Fruit fly (Drosophila melanogaster) whole organism, embryonic: ENCODE results near the gene mRpL20.

Experiments
- ATbp ChIP-seq: fragments of 200-800 bp; sonication (Bioruptor generic); optimal IDR thresholded peaks from 2 replicates; lab custom pipeline; 2017; ENCODE audit warnings: missing biosample characterization, mild to moderate bottlenecking, missing genetic modification characterization, missing genetic modification reagents
- Adf1 ChIP-seq: fragments of 200-800 bp; sonication (Bioruptor generic); IDR thresholded peaks from 2 replicates; pipeline ENCODE4 v1.3.6; 2022; ENCODE audit warnings: missing biosample characterization, missing genetic modification characterization
- Atf6 ChIP-seq: fragments of 200-800 bp; sonication (Bioruptor generic); IDR thresholded peaks from 2 replicates; pipeline ENCODE4 v1.3.6; 2022; ENCODE audit warnings: missing biosample characterization, missing genetic modification characterization
- CG1233 ChIP-seq: fragments of 200-800 bp; sonication (Bioruptor generic); optimal IDR thresholded peaks from 4 replicates; lab custom pipeline; 2018; ENCODE audit warnings: missing biosample characterization, mild to moderate bottlenecking, missing genetic modification characterization
- CG12744 ChIP-seq: fragments of 200-800 bp; sonication (Bioruptor generic); optimal IDR thresholded peaks from 2 replicates; lab custom pipeline; 2016; ENCODE audit warnings: missing biosample characterization, missing genetic modification characterization
- CG12942 ChIP-seq: fragments of 200-800 bp; sonication (Bioruptor generic); optimal IDR thresholded peaks from 3 replicates; lab custom pipeline; 2016; ENCODE audit warnings: missing biosample characterization, missing genetic modification characterization
- CG15073 ChIP-seq: fragments of 200-800 bp; sonication (Bioruptor generic); optimal IDR thresholded peaks from 2 replicates; lab custom pipeline; 2016; ENCODE audit warnings: missing biosample characterization, missing genetic modification characterization
- CG15479 ChIP-seq: fragments of 200-800 bp; sonication (Bioruptor generic); optimal IDR thresholded peaks from 3 replicates; lab custom pipeline; 2019; ENCODE audit warnings: missing biosample characterization, mild to moderate bottlenecking, missing genetic modification characterization, moderate library complexity
- CG15514 ChIP-seq: fragments of 200-800 bp; sonication (Bioruptor generic); optimal IDR thresholded peaks from 3 replicates; lab custom pipeline; 2017; ENCODE audit warnings: missing biosample characterization, missing genetic modification characterization, mild to moderate bottlenecking, moderate library complexity, missing genetic modification reagents
- CG1603 ChIP-seq: fragments of 200-800 bp; sonication (Bioruptor generic); optimal IDR thresholded peaks from 2 replicates; lab custom pipeline; 2019; ENCODE audit warnings: missing biosample characterization, mild to moderate bottlenecking, missing genetic modification characterization, moderate library complexity
- CG16863 ChIP-seq: fragments of 200-800 bp; sonication (Bioruptor generic); optimal IDR thresholded peaks from 3 replicates; lab custom pipeline; 2016; ENCODE audit warnings: missing biosample characterization, missing genetic modification characterization
- CG2199 ChIP-seq: fragments of 200-800 bp; sonication (Bioruptor generic); IDR thresholded peaks from 3 replicates; pipeline ENCODE4 v1.3.6; 2022; ENCODE audit warnings: missing biosample characterization, missing genetic modification characterization
- CG2712 ChIP-seq: fragments of 200-800 bp; optimal IDR thresholded peaks from 3 replicates; lab custom pipeline; 2019; ENCODE audit warnings: missing biosample characterization, mild to moderate bottlenecking, missing genetic modification characterization, moderate library complexity
- CG33557 ChIP-seq: fragments of 200-800 bp; sonication (Bioruptor generic); optimal IDR thresholded peaks from 2 replicates; lab custom pipeline; 2019; ENCODE audit warnings: missing biosample characterization, mild to moderate bottlenecking, missing genetic modification characterization, moderate library complexity
- CG34224 ChIP-seq: fragments of 200-800 bp; sonication (Bioruptor generic); IDR thresholded peaks from 3 replicates; pipeline ENCODE4 v1.3.6; 2022; ENCODE audit warnings: missing biosample characterization, missing genetic modification characterization; ENCODE audit not compliant: partially characterized antibody
- CG4328 ChIP-seq: fragments of 200-800 bp; sonication (Bioruptor generic); optimal IDR thresholded peaks from 3 replicates; lab custom pipeline; 2017; ENCODE audit warnings: missing biosample characterization, missing genetic modification reagents, missing genetic modification characterization
- CG4404 ChIP-seq: fragments of 200-800 bp; sonication (Bioruptor generic); IDR thresholded peaks from 2 replicates; pipeline ENCODE4 v1.3.6; 2022; ENCODE audit warnings: missing biosample characterization, missing genetic modification characterization
- CG4854 ChIP-seq: fragments of 200-800 bp; sonication (Bioruptor generic); optimal IDR thresholded peaks from 2 replicates; lab custom pipeline; 2016; ENCODE audit warnings: missing biosample characterization, missing genetic modification characterization, inconsistent platforms
- CG5953 ChIP-seq: fragments of 200-800 bp; sonication (Bioruptor generic); IDR thresholded peaks from 2 replicates; pipeline ENCODE4 v1.3.6; 2022; ENCODE audit warnings: missing biosample characterization, missing genetic modification characterization
- CG6254 ChIP-seq: fragments of 200-800 bp; sonication (Bioruptor generic); optimal IDR thresholded peaks from 3 replicates; lab custom pipeline; 2017; ENCODE audit warnings: mild to moderate bottlenecking, missing biosample characterization, missing genetic modification reagents, missing genetic modification characterization
- CG7928 ChIP-seq: fragments of 200-800 bp; sonication (Bioruptor generic); optimal IDR thresholded peaks from 2 replicates; lab custom pipeline; 2017; ENCODE audit warnings: missing biosample characterization, mild to moderate bottlenecking, missing genetic modification characterization
- D19A ChIP-seq: fragments of 200-800 bp; optimal IDR thresholded peaks from 3 replicates; lab custom pipeline; 2019; ENCODE audit warnings: missing biosample characterization, mild to moderate bottlenecking, missing genetic modification characterization, moderate library complexity
- D19B ChIP-seq: fragments of 200-800 bp; sonication (Bioruptor generic); optimal IDR thresholded peaks from 2 replicates; lab custom pipeline; 2017; ENCODE audit warnings: missing biosample characterization, mild to moderate bottlenecking, missing genetic modification characterization
- Dad ChIP-seq: fragments of 200-800 bp; sonication (Bioruptor generic); optimal IDR thresholded peaks from 3 replicates; lab custom pipeline; 2016; ENCODE audit warnings: missing biosample characterization, missing genetic modification characterization
- Dip3 ChIP-seq: fragments of 200-800 bp; sonication (Bioruptor generic); optimal IDR thresholded peaks from 3 replicates; lab custom pipeline; 2016; ENCODE audit warnings: missing biosample characterization, missing genetic modification characterization
- Dp ChIP-seq: fragments of 200-800 bp; sonication (Bioruptor generic); optimal IDR thresholded peaks from 2 replicates; lab custom pipeline; 2018; ENCODE audit warnings: missing biosample characterization, mild to moderate bottlenecking, missing genetic modification characterization, moderate library complexity
- E2f1 ChIP-seq: fragments of 200-800 bp; sonication (Bioruptor generic); IDR thresholded peaks from 2 replicates; pipeline ENCODE4 v1.3.6; 2022; ENCODE audit warnings: missing biosample characterization, missing genetic modification characterization
- E2f2 ChIP-seq: fragments of 200-800 bp; sonication (Bioruptor generic); IDR thresholded peaks from 2 replicates; pipeline ENCODE4 v1.3.6; 2022; ENCODE audit warnings: missing biosample characterization, missing genetic modification characterization
- Fer1 ChIP-seq: fragments of 200-800 bp; sonication (Bioruptor generic); optimal IDR thresholded peaks from 2 replicates; lab custom pipeline; 2017; ENCODE audit warnings: missing biosample characterization, mild to moderate bottlenecking, missing genetic modification characterization
- Max ChIP-seq: fragments of 200-800 bp; sonication (Bioruptor generic); optimal IDR thresholded peaks from 2 replicates; lab custom pipeline; 2016; ENCODE audit warnings: missing biosample characterization, mild to moderate bottlenecking, missing genetic modification characterization
- Myb ChIP-seq: fragments of 200-800 bp; sonication (Bioruptor generic); optimal IDR thresholded peaks from 2 replicates; lab custom pipeline; 2016; ENCODE audit warnings: missing biosample characterization, missing genetic modification characterization
- Scr ChIP-seq: fragments of 200-800 bp; sonication (Bioruptor generic); IDR thresholded peaks from 2 replicates; pipeline ENCODE4 v1.3.6; 2022; ENCODE audit warnings: missing biosample characterization, missing genetic modification characterization; ENCODE audit not compliant: partially characterized antibody
- Side ChIP-seq: fragments of 200-800 bp; sonication (Bioruptor generic); optimal IDR thresholded peaks from 2 replicates; lab custom pipeline; 2016; ENCODE audit warnings: missing biosample characterization, missing genetic modification characterization
- Spps ChIP-seq: fragments of 200-800 bp; sonication (Bioruptor generic); optimal IDR thresholded peaks from 2 replicates; lab custom pipeline; 2018; ENCODE audit warnings: missing biosample characterization, mild to moderate bottlenecking, missing genetic modification characterization
- Vsx1 ChIP-seq: fragments of 200-800 bp; sonication (Bioruptor generic); optimal IDR thresholded peaks from 2 replicates; lab custom pipeline; 2017; ENCODE audit warnings: missing biosample characterization, mild to moderate bottlenecking, missing genetic modification characterization, missing genetic modification reagents
- bsh ChIP-seq, 2 experiments: fragments of 200-800 bp; sonication (Bioruptor generic); optimal IDR thresholded peaks; 2 replicates each; lab custom pipeline; 2017 to 2018; ENCODE audit warnings: mild to moderate bottlenecking in 2 of 2, missing biosample characterization in 2 of 2, missing genetic modification characterization in 2 of 2, moderate library complexity in 1 of 2
- corto ChIP-seq: fragments of 200-800 bp; sonication (Bioruptor generic); optimal IDR thresholded peaks from 2 replicates; lab custom pipeline; 2016; ENCODE audit warnings: missing biosample characterization, mild to moderate bottlenecking, missing genetic modification characterization, moderate library complexity
- crc ChIP-seq: fragments of 200-800 bp; sonication (Bioruptor generic); optimal IDR thresholded peaks from 2 replicates; lab custom pipeline; 2016; ENCODE audit warnings: missing biosample characterization, missing genetic modification characterization
- danr ChIP-seq: fragments of 200-800 bp; sonication (Bioruptor generic); IDR thresholded peaks from 2 replicates; pipeline ENCODE4 v1.3.6; 2022; ENCODE audit warnings: missing biosample characterization, missing genetic modification characterization
- disco-r ChIP-seq: fragments of 200-800 bp; sonication (Bioruptor generic); optimal IDR thresholded peaks from 2 replicates; lab custom pipeline; 2016; ENCODE audit warnings: missing biosample characterization, missing genetic modification characterization
- gem ChIP-seq: fragments of 200-800 bp; sonication (Bioruptor generic); optimal IDR thresholded peaks from 2 replicates; lab custom pipeline; 2019; ENCODE audit warnings: missing biosample characterization, mild to moderate bottlenecking, missing genetic modification characterization, moderate library complexity
- jumu ChIP-seq: fragments of 200-800 bp; sonication (Bioruptor generic); optimal IDR thresholded peaks from 3 replicates; lab custom pipeline; 2016; ENCODE audit warnings: missing biosample characterization, missing genetic modification characterization
- nau ChIP-seq: fragments of 200-800 bp; sonication (Bioruptor generic); optimal IDR thresholded peaks from 3 replicates; lab custom pipeline; 2017; ENCODE audit warnings: missing biosample characterization, mild to moderate bottlenecking, missing genetic modification characterization, missing genetic modification reagents
- psq ChIP-seq: fragments of 200-800 bp; sonication (Bioruptor generic); optimal IDR thresholded peaks from 2 replicates; lab custom pipeline; 2017; ENCODE audit warnings: missing biosample characterization, missing genetic modification characterization
- pzg ChIP-seq: fragments of 200-800 bp; sonication (Bioruptor generic); optimal IDR thresholded peaks from 3 replicates; lab custom pipeline; 2018; ENCODE audit warnings: missing biosample characterization, mild to moderate bottlenecking, missing genetic modification characterization, moderate library complexity
- repo ChIP-seq: fragments of 200-800 bp; sonication (Bioruptor generic); optimal IDR thresholded peaks from 2 replicates; lab custom pipeline; 2016; ENCODE audit warnings: missing biosample characterization, missing genetic modification characterization
- scrt ChIP-seq: fragments of 200-800 bp; sonication (Bioruptor generic); optimal IDR thresholded peaks from 2 replicates; lab custom pipeline; 2018; ENCODE audit warnings: missing biosample characterization, mild to moderate bottlenecking, missing genetic modification characterization, moderate library complexity
- ssp ChIP-seq: fragments of 200-800 bp; sonication (Bioruptor generic); IDR thresholded peaks from 2 replicates; pipeline ENCODE4 v1.3.6; 2022; ENCODE audit warnings: missing biosample characterization, missing genetic modification characterization
- toy ChIP-seq: fragments of 200-800 bp; sonication (Bioruptor generic); IDR thresholded peaks from 2 replicates; pipeline ENCODE4 v1.3.6; 2022; ENCODE audit warnings: missing biosample characterization, missing genetic modification characterization
- trem ChIP-seq: fragments of 200-800 bp; optimal IDR thresholded peaks from 3 replicates; lab custom pipeline; 2019; ENCODE audit warnings: missing biosample characterization, mild to moderate bottlenecking, missing genetic modification characterization, moderate library complexity

Gene mRpL20

DNA sequence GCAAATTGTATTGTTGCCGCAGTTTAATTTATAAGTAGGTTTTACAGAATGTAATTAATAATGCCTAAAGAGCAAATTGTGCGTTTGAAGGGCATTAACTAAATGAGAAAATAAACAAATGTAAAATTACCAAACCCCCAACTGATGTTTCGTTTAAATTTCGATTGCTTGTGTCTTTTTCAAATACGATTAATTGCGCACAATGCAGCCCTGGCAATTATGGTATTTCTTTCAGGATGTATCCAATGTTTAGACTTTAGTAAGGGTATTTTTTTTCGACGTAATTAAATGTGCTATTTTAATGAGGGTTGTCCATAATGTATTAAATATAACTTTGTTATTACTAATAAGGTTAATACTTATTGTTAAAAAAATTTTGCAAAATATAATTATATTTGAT, 23.2 kb upstream of the mRpL20 start (continued):
- TF ChIP-seq CG4854 (GFP tag; lab: Kevin White, UChicago) (no peak), Atf6 (GFP tag; lab: Robert Waterston, UW) (no peak), crc (GFP tag; lab: Kevin White, UChicago) (no peak), CG2712 (peak; percentile 9), CG34224 (GFP tag; lab: Robert Waterston, UW) (no peak), E2f1 (GFP tag; lab: Robert Waterston, UW) (no peak), Spps (tag; lab: Kevin White, UChicago) (no peak), CG2199 (GFP tag; lab: Robert Waterston, UW) (no peak), repo (GFP tag; lab: Kevin White, UChicago) (no peak), danr (GFP tag; lab: Robert Waterston, UW) (no peak), jumu (GFP tag; lab: Kevin White, UChicago) (no peak), Fer1 (GFP tag; lab: Kevin White, UChicago) (no peak), Dip3 (no peak), CG1233 (GFP tag; lab: Kevin White, UChicago) (no peak), disco-r (GFP tag; lab: Kevin White, UChicago) (no peak), CG12942 (GFP tag; lab: Kevin White, UChicago) (no peak), pzg (peak; percentile 68), D19B (GFP tag; lab: Kevin White, UChicago) (no peak), CG6254 (GFP tag; lab: Kevin White, UChicago) (no peak), Myb (peak; percentile 84), Side (GFP tag; lab: Kevin White, UChicago) (no peak), ATbp (GFP tag; lab: Kevin White, UChicago) (no peak), Adf1 (GFP tag; lab: Robert Waterston, UW) (no peak), Dad (GFP tag; lab: Kevin White, UChicago) (no peak), CG12744 (GFP tag; lab: Kevin White, UChicago) (no peak), toy (GFP tag; lab: Robert Waterston, UW) (no peak), bsh (GFP tag; optimal IDR thresholded peaks at IDR 0.05; lab: Kevin White, UChicago) (no peak), E2f2 (peak; percentile 93), Vsx1 (GFP tag; lab: Kevin White, UChicago) (no peak), CG15514 (GFP tag; lab: Kevin White, UChicago) (peak; percentile 9), CG5953 (GFP tag; lab: Robert Waterston, UW) (no peak), D19A (tag; lab: Kevin White, UChicago) (peak; percentile 62), trem (peak; percentile 25), psq (no peak), CG4328 (GFP tag; lab: Kevin White, UChicago) (no peak), CG16863 (no peak), CG4404 (GFP tag; lab: Robert Waterston, UW) (no peak), scrt (GFP tag; lab: Kevin White, UChicago) (no peak), Max (no peak), nau (GFP tag; lab: Kevin White, UChicago) (no peak), Dp (GFP tag; lab: Kevin White, UChicago) (peak; percentile 91), CG1603 (peak; percentile 38), Scr (GFP tag; lab: Robert Waterston, UW) (no peak), corto (GFP tag; lab: Kevin White, UChicago) (no peak), CG15073 (GFP tag; lab: Kevin White, UChicago) (no peak), CG7928 (GFP tag; lab: Kevin White, UChicago) (peak; percentile 86), gem (tag; lab: Kevin White, UChicago) (peak; percentile 12), CG33557 (no peak), ssp (GFP tag; lab: Robert Waterston, UW) (0 out of 2 replicates have a peak, but pooled peaks have one; percentile 5), CG15479 (GFP tag; lab: Kevin White, UChicago) (no peak)
